Worm (Caenorhabditis elegans): ENCODE results near the gene Y110A2AR.1.

Gene Y110A2AR.1

DNA sequence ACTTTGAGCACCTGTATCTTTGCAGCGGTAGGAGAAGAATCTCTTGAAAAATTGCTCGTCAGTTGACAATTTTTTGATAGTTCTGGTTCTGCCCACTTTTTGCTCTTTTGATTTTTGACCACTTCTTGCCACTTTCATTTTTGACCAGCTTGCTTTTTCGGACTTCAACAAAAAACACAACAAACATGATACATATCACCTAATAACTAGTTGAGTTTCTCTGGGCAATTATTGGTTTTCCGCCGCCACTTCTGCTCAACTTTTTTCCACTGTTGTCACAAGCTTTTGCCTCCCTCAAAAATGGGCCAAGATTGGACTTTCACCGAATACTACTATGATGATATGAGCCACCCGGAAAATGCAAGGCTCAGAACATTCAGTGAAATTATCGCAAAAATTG lies 38.8 kb downstream of the Y110A2AR.1 start, which contains the start of gene srw-60:
TSS of gene srw-60 (plus strand) at position 301 of the 400 bp plus-strand sequence.
- no peak for TF ChIP-seq nhr-11 (tag; optimal IDR thresholded peaks at IDR 0.05)
- no peak for TF ChIP-seq nhr-10 (tag; optimal IDR thresholded peaks at IDR 0.05)
- TF ChIP-seq ceh-16 (tag; optimal IDR thresholded peaks at IDR 0.05): no peak
- TF ChIP-seq alr-1 (tag; optimal IDR thresholded peaks at IDR 0.05): no peak
- TF ChIP-seq sem-4 (tag; optimal IDR thresholded peaks at IDR 0.05): no peak
- no peak for TF ChIP-seq gmeb-1 (tag; optimal IDR thresholded peaks at IDR 0.05)
- TF ChIP-seq sma-9 (GFP tag; optimal IDR thresholded peaks at IDR 0.05): no peak
- TF ChIP-seq sma-9 (tag; optimal IDR thresholded peaks at IDR 0.05): no peak
- TF ChIP-seq ZK546.5 (tag; optimal IDR thresholded peaks at IDR 0.05): no peak
- TF ChIP-seq lsy-2 (tag; optimal IDR thresholded peaks at IDR 0.05): no peak
- TF ChIP-seq sma-3 (GFP tag; optimal IDR thresholded peaks at IDR 0.05): no peak
- no peak for TF ChIP-seq ztf-11 (tag; optimal IDR thresholded peaks at IDR 0.05)
- no peak for TF ChIP-seq ceh-82 (tag; optimal IDR thresholded peaks at IDR 0.05)
- no peak for TF ChIP-seq ztf-1 (GFP tag; conservative IDR thresholded peaks at IDR 0.05)
- no peak for TF ChIP-seq ama-1 (optimal IDR thresholded peaks at IDR 0.05)
- TF ChIP-seq snpc-4 (tag; optimal IDR thresholded peaks at IDR 0.05): no peak
- TF ChIP-seq nhr-23 (tag; optimal IDR thresholded peaks at IDR 0.05): no peak

DNA sequence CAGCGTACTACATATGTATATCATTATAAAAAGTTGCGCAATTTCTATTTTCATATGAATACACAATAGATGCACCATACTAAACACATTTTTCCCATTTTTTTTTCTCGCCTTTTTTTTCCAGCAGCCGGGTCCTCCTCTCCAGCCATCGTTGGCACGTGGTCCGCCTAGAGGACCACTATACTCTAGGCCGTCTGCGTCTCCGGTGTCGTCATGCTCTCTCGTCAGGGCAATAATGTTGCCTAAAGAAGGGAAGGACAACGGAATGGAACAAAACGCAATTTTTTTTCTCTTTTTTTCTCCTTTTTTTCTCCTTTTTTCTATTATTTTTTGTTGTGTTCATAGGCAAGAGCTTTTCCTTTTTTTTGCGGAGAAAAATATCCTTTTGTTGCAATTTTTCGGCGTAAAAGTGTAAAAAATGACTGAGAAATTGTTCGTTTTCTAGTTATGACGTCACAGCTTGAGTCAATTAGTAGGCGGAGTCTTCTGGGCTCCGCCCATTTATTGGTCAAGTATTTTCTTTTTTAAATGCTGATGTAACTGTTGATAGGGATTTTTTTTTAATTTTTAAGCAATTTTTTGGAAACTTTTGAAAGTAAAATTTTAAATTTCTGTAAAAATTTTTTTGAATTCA lies 43.1 kb downstream of the Y110A2AR.1 start:
- peak; percentile 40 for TF ChIP-seq crh-2 (tag; optimal IDR thresholded peaks at IDR 0.05)
- TF ChIP-seq lsy-2 (tag; optimal IDR thresholded peaks at IDR 0.05): no peak
- TF ChIP-seq mab-5 (tag; optimal IDR thresholded peaks at IDR 0.05): peak; percentile 31
- TF ChIP-seq Y55F3AM.14 (GFP tag; optimal IDR thresholded peaks at IDR 0.05): peak; percentile 46
- TF ChIP-seq lin-11 (tag; optimal IDR thresholded peaks at IDR 0.05): peak; percentile 7
- peak; percentile 57 for TF ChIP-seq F13H6.1 (tag; optimal IDR thresholded peaks at IDR 0.05)
- peak; percentile 79 for TF ChIP-seq sma-9 (GFP tag; optimal IDR thresholded peaks at IDR 0.05)
- TF ChIP-seq sma-9 (tag; optimal IDR thresholded peaks at IDR 0.05): no peak
- no peak for TF ChIP-seq nhr-129 (tag; optimal IDR thresholded peaks at IDR 0.05)
- no peak for TF ChIP-seq ama-1 (optimal IDR thresholded peaks at IDR 0.05)
- no peak for TF ChIP-seq nhr-10 (tag; optimal IDR thresholded peaks at IDR 0.05)
- TF ChIP-seq aly-2 (tag; optimal IDR thresholded peaks at IDR 0.05): no peak
- TF ChIP-seq elt-1 (tag; optimal IDR thresholded peaks at IDR 0.05): no peak
- no peak for TF ChIP-seq unc-39 (tag; optimal IDR thresholded peaks at IDR 0.05)
- TF ChIP-seq zag-1 (tag; optimal IDR thresholded peaks at IDR 0.05): peak; percentile 81
- no peak for TF ChIP-seq skn-1 (tag; optimal IDR thresholded peaks at IDR 0.05)
- TF ChIP-seq mdl-1 (tag; optimal IDR thresholded peaks at IDR 0.05): peak; percentile 97 to 98
- TF ChIP-seq ztf-4 (tag; optimal IDR thresholded peaks at IDR 0.05): no peak
- TF ChIP-seq C34F6.9 (tag; optimal IDR thresholded peaks at IDR 0.05): peak; percentile 41
- TF ChIP-seq unc-55 (GFP tag; optimal IDR thresholded peaks at IDR 0.05): peak; percentile 47
- TF ChIP-seq egl-27 (tag; optimal IDR thresholded peaks at IDR 0.05): no peak

DNA sequence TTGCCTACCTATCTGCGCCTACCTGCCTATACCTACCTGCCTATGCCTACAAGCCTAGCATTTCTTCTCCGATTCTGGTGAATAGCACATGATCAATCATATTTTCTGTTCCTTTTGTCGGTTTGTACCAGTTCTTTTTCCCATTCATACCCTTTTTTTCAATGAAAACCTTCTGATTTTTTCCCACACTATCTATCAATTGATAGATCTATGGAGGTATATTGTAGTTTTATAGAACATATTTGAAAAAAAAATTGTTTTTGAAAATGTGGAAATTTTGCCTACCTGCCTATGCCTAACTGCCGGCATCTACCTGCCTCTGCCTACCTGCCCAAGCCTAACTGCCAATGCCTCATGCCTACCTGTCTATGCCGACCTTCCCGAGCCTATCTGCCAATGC lies 44.1 kb downstream of the Y110A2AR.1 start:
- TF ChIP-seq elt-3 (tag; optimal IDR thresholded peaks at IDR 0.05) (no peak), skn-1 (tag; optimal IDR thresholded peaks at IDR 0.05) (no peak), lin-39 (tag; optimal IDR thresholded peaks at IDR 0.05) (no peak), ZK546.5 (tag; optimal IDR thresholded peaks at IDR 0.05) (no peak), elt-1 (tag; optimal IDR thresholded peaks at IDR 0.05) (no peak), zag-1 (tag; optimal IDR thresholded peaks at IDR 0.05) (no peak), nhr-11 (tag; optimal IDR thresholded peaks at IDR 0.05) (no peak), sma-3 (GFP tag; optimal IDR thresholded peaks at IDR 0.05) (no peak), nhr-25 (tag; optimal IDR thresholded peaks at IDR 0.05) (no peak), ceh-82 (tag; optimal IDR thresholded peaks at IDR 0.05) (no peak), nhr-77 (tag; optimal IDR thresholded peaks at IDR 0.05) (no peak), nhr-21 (tag; optimal IDR thresholded peaks at IDR 0.05) (no peak), mab-5 (tag; optimal IDR thresholded peaks at IDR 0.05) (no peak)

Data from whole organism, L2 larva.